Worm (Caenorhabditis elegans): ENCODE data around the gene clc-8.

The clc-8 gene

DNA sequence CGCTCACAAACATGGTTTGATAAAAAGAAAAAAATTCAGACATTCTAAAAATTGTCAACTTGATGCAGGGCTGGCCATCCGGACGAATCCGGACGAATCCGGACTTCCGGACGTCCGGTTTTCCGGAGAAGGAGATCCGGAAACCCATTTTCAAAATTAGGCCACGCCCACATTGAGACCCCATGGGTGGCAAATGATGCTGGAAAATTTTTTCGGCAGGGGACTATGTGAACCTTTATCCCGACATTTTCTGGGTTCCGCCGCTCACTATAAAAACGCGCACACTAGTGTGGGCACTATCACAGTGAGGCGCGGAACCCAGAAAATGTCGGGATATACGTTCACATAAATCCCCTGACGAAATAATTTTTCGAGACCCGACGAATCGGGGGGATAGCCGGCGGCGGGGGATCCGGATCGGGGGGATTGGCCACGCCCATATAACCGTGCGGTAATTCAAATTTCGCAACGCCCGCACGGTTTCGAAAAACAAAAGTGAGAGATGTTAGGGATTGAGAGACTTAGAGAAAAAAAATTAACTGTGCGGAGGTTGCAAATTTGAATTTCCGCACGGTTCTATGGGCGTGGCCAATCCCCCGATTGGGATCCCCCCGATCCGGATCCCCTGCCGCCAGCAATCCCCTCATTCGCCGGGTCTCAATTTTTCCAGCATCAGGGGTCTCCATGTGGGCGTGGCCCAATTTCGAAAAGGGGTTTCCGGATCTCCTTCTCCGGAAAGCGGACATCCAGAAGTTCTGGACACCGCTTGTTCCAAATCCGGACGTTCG is 6.0 kb upstream of the clc-8 start:
- TF ChIP-seq elt-2 (tag; optimal IDR thresholded peaks at IDR 0.05) = no peak
- TF ChIP-seq mml-1 (tag; optimal IDR thresholded peaks at IDR 0.05) = no peak
- no peak for TF ChIP-seq ceh-82 (tag; optimal IDR thresholded peaks at IDR 0.05)
- no peak for TF ChIP-seq nhr-12 (tag; optimal IDR thresholded peaks at IDR 0.05)
- TF ChIP-seq lin-15B (tag; optimal IDR thresholded peaks at IDR 0.05) = no peak
- TF ChIP-seq pha-4 (tag; optimal IDR thresholded peaks at IDR 0.05) = no peak
- TF ChIP-seq jun-1 (tag; optimal IDR thresholded peaks at IDR 0.05) = no peak
- TF ChIP-seq nhr-23 (tag; optimal IDR thresholded peaks at IDR 0.05) = no peak
- no peak for TF ChIP-seq fkh-2 (tag; optimal IDR thresholded peaks at IDR 0.05)
- no peak for TF ChIP-seq fkh-10 (GFP tag; optimal IDR thresholded peaks at IDR 0.05)
- TF ChIP-seq nhr-76 (tag; optimal IDR thresholded peaks at IDR 0.05) = no peak

DNA sequence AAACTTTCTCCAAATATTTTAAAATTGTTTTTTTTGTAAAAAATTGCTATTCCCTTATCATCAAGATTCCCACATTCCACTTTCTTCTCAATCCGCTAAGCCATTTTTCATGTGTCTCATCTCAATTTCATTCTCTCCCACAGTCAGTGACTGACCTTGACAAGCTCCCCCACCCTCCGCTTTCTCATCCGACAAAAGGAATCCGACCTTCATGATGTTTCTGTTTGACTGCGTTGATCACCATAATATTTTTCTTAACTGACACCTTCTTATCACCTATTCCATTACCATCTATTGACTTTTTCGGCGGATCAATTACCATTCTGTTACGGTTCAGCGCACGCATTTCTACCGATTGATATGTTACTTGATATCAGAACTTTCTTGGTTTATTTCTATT is 4.9 kb upstream of the clc-8 start:
- TF ChIP-seq nhr-43 (tag; optimal IDR thresholded peaks at IDR 0.05; ENCODE audit: poor library complexity, severe bottlenecking) (no peak), fkh-2 (tag; optimal IDR thresholded peaks at IDR 0.05) (no peak), nhr-23 (tag; optimal IDR thresholded peaks at IDR 0.05) (peak; percentile 46), elt-3 (tag; optimal IDR thresholded peaks at IDR 0.05) (peak in 1 of 3 experiments; percentile 27), nhr-25 (tag; optimal IDR thresholded peaks at IDR 0.05) (peak; percentile 85), lsy-12 (tag; optimal IDR thresholded peaks at IDR 0.05) (no peak)

DNA sequence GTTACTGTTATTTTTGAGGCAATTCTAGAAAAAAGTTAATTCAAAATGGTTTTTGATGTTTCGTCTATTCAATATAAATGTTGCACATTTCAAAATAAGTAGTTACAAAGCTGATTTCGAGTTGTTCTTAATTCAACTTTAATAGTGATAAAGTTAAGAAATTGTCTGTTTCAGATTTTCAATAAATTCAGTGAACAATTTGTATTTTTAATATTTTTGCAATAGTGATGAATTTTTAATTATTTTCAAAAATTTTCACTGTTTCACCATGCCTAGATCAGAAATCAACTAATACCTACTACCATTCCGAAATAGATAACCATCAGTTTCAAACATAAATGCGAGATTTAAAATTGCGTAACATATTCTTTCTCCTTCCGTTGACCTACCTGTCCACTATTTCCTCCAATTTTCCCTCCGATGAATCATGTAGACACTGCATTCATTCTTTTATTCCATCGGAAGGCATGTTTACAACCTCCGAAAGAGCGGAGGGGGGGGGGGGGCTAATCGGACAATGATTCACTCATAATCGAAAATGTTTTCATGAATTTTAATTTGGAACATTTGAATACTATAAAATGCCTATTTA is 3.8 kb upstream of the clc-8 start:
- TF ChIP-seq nhr-23 (tag; optimal IDR thresholded peaks at IDR 0.05) (peak; percentile 58), elt-1 (tag; optimal IDR thresholded peaks at IDR 0.05) (peak; percentile 5), skn-1 (tag; optimal IDR thresholded peaks at IDR 0.05) (no peak), unc-62 (GFP tag; optimal IDR thresholded peaks at IDR 0.05) (no peak), nhr-25 (tag; optimal IDR thresholded peaks at IDR 0.05) (peak; percentile 37)

DNA sequence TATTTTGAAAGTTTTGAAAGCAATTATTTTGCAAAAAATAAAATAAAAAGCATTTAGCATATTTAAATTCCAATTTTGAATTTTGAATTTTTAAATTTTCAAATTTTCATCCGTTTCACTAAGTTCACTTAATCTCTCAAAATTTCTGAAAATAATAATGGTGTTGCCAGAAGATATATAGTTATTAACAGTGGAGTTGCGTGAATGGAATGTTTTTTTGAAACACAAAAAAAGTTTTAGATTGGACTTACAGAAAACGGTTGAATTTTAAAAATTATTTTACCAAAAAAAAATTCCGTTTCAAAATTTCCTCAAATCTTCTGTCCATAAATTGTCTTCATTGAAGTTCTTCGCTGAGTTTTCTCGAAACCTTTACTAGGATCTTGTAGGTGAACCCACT is 2.7 kb upstream of the clc-8 start:
- no peak for TF ChIP-seq ZK546.5 (tag; optimal IDR thresholded peaks at IDR 0.05)
- no peak for TF ChIP-seq unc-62 (GFP tag; optimal IDR thresholded peaks at IDR 0.05)
- TF ChIP-seq pha-4 (tag; optimal IDR thresholded peaks at IDR 0.05) = no peak
- no peak for TF ChIP-seq nfya-1 (tag; optimal IDR thresholded peaks at IDR 0.05; ENCODE audit: insufficient read depth)
- TF ChIP-seq snpc-4 (tag; optimal IDR thresholded peaks at IDR 0.05) = no peak
- TF ChIP-seq ztf-11 (tag; optimal IDR thresholded peaks at IDR 0.05) = no peak
- TF ChIP-seq zag-1 (tag; optimal IDR thresholded peaks at IDR 0.05) = no peak

DNA sequence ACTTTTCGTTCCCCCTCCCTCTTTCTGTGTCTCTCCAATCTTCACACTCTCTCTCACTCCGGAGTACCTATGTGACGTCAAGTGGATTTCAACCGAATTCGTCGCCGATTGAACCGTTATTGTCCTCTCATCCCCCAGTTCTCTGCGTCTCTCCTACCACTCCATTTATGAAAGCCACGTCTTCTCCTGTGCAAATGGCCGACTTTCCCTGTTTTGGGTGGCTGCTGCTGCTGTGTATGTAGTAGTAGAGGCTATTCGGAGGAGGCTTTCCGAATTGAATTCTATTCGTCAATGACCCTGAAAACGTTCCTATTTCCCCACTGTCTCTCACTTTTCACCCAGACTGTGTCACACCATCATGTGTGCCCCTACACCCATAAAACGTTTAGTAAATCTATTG is 2.2 kb upstream of the clc-8 start:
- TF ChIP-seq mml-1 (tag; optimal IDR thresholded peaks at IDR 0.05) (no peak), fkh-10 (GFP tag; optimal IDR thresholded peaks at IDR 0.05) (no peak), ceh-9 (tag; optimal IDR thresholded peaks at IDR 0.05) (no peak), nhr-237 (tag; optimal IDR thresholded peaks at IDR 0.05) (no peak), nhr-25 (tag; optimal IDR thresholded peaks at IDR 0.05) (peak; percentile 86), egl-5 (tag; optimal IDR thresholded peaks at IDR 0.05) (no peak), unc-39 (tag; optimal IDR thresholded peaks at IDR 0.05) (no peak), snpc-4 (tag; optimal IDR thresholded peaks at IDR 0.05) (no peak), nhr-76 (tag; optimal IDR thresholded peaks at IDR 0.05) (no peak), nhr-43 (tag; optimal IDR thresholded peaks at IDR 0.05; ENCODE audit: poor library complexity, severe bottlenecking) (no peak), nhr-12 (tag; optimal IDR thresholded peaks at IDR 0.05) (no peak), jun-1 (tag; optimal IDR thresholded peaks at IDR 0.05) (no peak), ztf-4 (tag; optimal IDR thresholded peaks at IDR 0.05) (no peak), pqm-1 (tag; optimal IDR thresholded peaks at IDR 0.05) (no peak), lsy-12 (tag; optimal IDR thresholded peaks at IDR 0.05) (no peak), elt-3 (tag; optimal IDR thresholded peaks at IDR 0.05) (no peak), nhr-23 (tag; optimal IDR thresholded peaks at IDR 0.05) (peak; percentile 70), nhr-28 (tag; optimal IDR thresholded peaks at IDR 0.05) (no peak), sea-2 (GFP tag; optimal IDR thresholded peaks at IDR 0.05) (no peak), zag-1 (tag; optimal IDR thresholded peaks at IDR 0.05) (no peak), nfya-1 (tag; optimal IDR thresholded peaks at IDR 0.05; ENCODE audit: insufficient read depth) (no peak), ceh-28 (tag; optimal IDR thresholded peaks at IDR 0.05) (peak; percentile 12), pha-4 (tag; optimal IDR thresholded peaks at IDR 0.05) (no peak), skn-1 (tag; optimal IDR thresholded peaks at IDR 0.05) (no peak)

Data from whole organism, L3 larva.